Worm (Caenorhabditis elegans): Measurements from ENCODE around the gene ZK1067.3.

The ZK1067.3 gene

ce11 chrII:9211684-9212083 is 11.4 kb upstream of the ZK1067.3 start (continued):
- TF ChIP-seq gei-8 (GFP tag; optimal IDR thresholded peaks at IDR 0.05) (no peak), madf-5 (GFP tag; IDR thresholded peaks at IDR 0.05) (0 out of 4 replicates have a peak, but pooled peaks of 1 of the 2 experiments have one; percentile 37), ama-1 (optimal IDR thresholded peaks at IDR 0.05) (no peak), nhr-25 (tag; optimal IDR thresholded peaks at IDR 0.05; ENCODE audit: borderline replicate concordance, insufficient read depth) (no peak), spr-3 (GFP tag; optimal IDR thresholded peaks at IDR 0.05) (no peak), cey-2 (tag; optimal IDR thresholded peaks at IDR 0.05; ENCODE audit: borderline replicate concordance, insufficient read depth) (no peak), attf-4 (tag; optimal IDR thresholded peaks at IDR 0.05) (no peak), nhr-77 (tag; optimal IDR thresholded peaks at IDR 0.05) (no peak), nhr-6 (tag; optimal IDR thresholded peaks at IDR 0.05) (no peak), aha-1 (tag) (peak; percentile 58), zfp-3 (GFP tag; conservative IDR thresholded peaks at IDR 0.05) (no peak), zfp-2 (tag; optimal IDR thresholded peaks at IDR 0.05) (no peak), T20F7.1 (GFP tag; optimal IDR thresholded peaks at IDR 0.05) (no peak), zip-11 (GFP tag; IDR thresholded peaks at IDR 0.05) (no peak), Y75B8A.6 (GFP tag; IDR thresholded peaks at IDR 0.05) (no peak), daf-16 (GFP tag; optimal IDR thresholded peaks at IDR 0.05) (peak; percentile 56 to 75), daf-16 (tag; optimal IDR thresholded peaks at IDR 0.05) (peak; percentile 57), lin-15B (tag; optimal IDR thresholded peaks at IDR 0.05) (no peak), lin-13 (GFP tag; optimal IDR thresholded peaks at IDR 0.05) (peak; percentile 12), ztf-7 (tag; optimal IDR thresholded peaks at IDR 0.05) (no peak), ctbp-1 (GFP tag; IDR thresholded peaks at IDR 0.05) (no peak), nhr-102 (tag; optimal IDR thresholded peaks at IDR 0.05) (peak; percentile 59), mxl-2 (GFP tag; conservative IDR thresholded peaks at IDR 0.05) (no peak), Y48G9A.11 (GFP tag; IDR thresholded peaks at IDR 0.05) (peak; percentile 80), nhr-237 (tag; optimal IDR thresholded peaks at IDR 0.05) (no peak), daf-12 (tag; optimal IDR thresholded peaks at IDR 0.05) (no peak), lin-38 (GFP tag; IDR thresholded peaks at IDR 0.05) (peak; percentile 76), ceh-82 (tag; optimal IDR thresholded peaks at IDR 0.05) (no peak), vab-7 (GFP tag; IDR thresholded peaks at IDR 0.05) (peak; percentile 65; the same call in 1 of the 2 replicates), dmd-6 (GFP tag; IDR thresholded peaks at IDR 0.05) (peak; percentile 73), ceh-28 (tag; optimal IDR thresholded peaks at IDR 0.05) (no peak), ceh-32 (tag; optimal IDR thresholded peaks at IDR 0.05; ENCODE audit: poor library complexity) (no peak), F26F4.8 (GFP tag; conservative IDR thresholded peaks at IDR 0.05) (no peak), ceh-44 (GFP tag; IDR thresholded peaks at IDR 0.05) (no peak), R02D3.7 (tag; optimal IDR thresholded peaks at IDR 0.05) (no peak), daf-19 (GFP tag; conservative IDR thresholded peaks at IDR 0.05) (no peak), zip-2 (tag; optimal IDR thresholded peaks at IDR 0.05) (no peak), saeg-2 (GFP tag; IDR thresholded peaks at IDR 0.05) (no peak), ZK337.2 (GFP tag; IDR thresholded peaks at IDR 0.05) (no peak), mdt-29 (GFP tag; IDR thresholded peaks at IDR 0.05) (peak; percentile 43; the same call in 1 of the 2 replicates), lir-3 (tag; optimal IDR thresholded peaks at IDR 0.05) (no peak), nhr-48 (tag; optimal IDR thresholded peaks at IDR 0.05) (peak; percentile 28), daf-8 (GFP tag; IDR thresholded peaks at IDR 0.05) (no peak), spr-1 (tag; optimal IDR thresholded peaks at IDR 0.05) (no peak), nhr-76 (tag; optimal IDR thresholded peaks at IDR 0.05) (no peak), nhr-28 (tag; optimal IDR thresholded peaks at IDR 0.05) (no peak), dpl-1 (GFP tag; optimal IDR thresholded peaks at IDR 0.05) (peak; percentile 15), ceh-20 (GFP tag; IDR thresholded peaks at IDR 0.05) (no peak), tag-97 (GFP tag; IDR thresholded peaks at IDR 0.05) (no peak), ces-1 (GFP tag; optimal IDR thresholded peaks at IDR 0.05) (no peak), jun-1 (tag; optimal IDR thresholded peaks at IDR 0.05) (no peak), lin-39 (tag; optimal IDR thresholded peaks at IDR 0.05) (no peak), ztf-11 (tag; optimal IDR thresholded peaks at IDR 0.05) (no peak)

Measured in whole organism, L4 larva.